Worm (Caenorhabditis elegans): ENCODE measurements around the gene tag-180.

tag-180 gene

ce11 chrII:11293433-11293832 lies 35.8 kb downstream of the tag-180 start, which contains the start of gene C47G2.4 (continued):
- TF ChIP-seq pqm-1 (tag; optimal IDR thresholded peaks at IDR 0.05) (no peak), rnt-1 (tag; optimal IDR thresholded peaks at IDR 0.05) (peak; percentile 83), nhr-84 (tag; optimal IDR thresholded peaks at IDR 0.05) (no peak), snpc-4 (tag; optimal IDR thresholded peaks at IDR 0.05) (peak; percentile 24), ztf-4 (tag; optimal IDR thresholded peaks at IDR 0.05) (no peak), unc-98 (GFP tag; IDR thresholded peaks at IDR 0.05) (peak; percentile 18; the same call in 1 of the 2 replicates), fkh-10 (GFP tag; optimal IDR thresholded peaks at IDR 0.05) (no peak), elt-3 (tag; optimal IDR thresholded peaks at IDR 0.05) (peak in 1 of 6 experiments; percentile 20), nhr-19 (GFP tag; conservative IDR thresholded peaks at IDR 0.05) (peak; percentile 60), Y116A8C.19 (tag; optimal IDR thresholded peaks at IDR 0.05; ENCODE audit: borderline replicate concordance) (no peak), unc-130 (tag; optimal IDR thresholded peaks at IDR 0.05) (peak; percentile 20), nhr-76 (tag; optimal IDR thresholded peaks at IDR 0.05) (no peak), sup-37 (GFP tag; optimal IDR thresholded peaks at IDR 0.05) (no peak), nhr-77 (tag; optimal IDR thresholded peaks at IDR 0.05) (no peak), C34B4.2 (tag; optimal IDR thresholded peaks at IDR 0.05) (no peak), tlp-1 (tag; optimal IDR thresholded peaks at IDR 0.05) (no peak), C04F5.9 (tag; optimal IDR thresholded peaks at IDR 0.05) (peak; percentile 32), lin-15B (tag; optimal IDR thresholded peaks at IDR 0.05) (peak; percentile 58), grh-1 (GFP tag; IDR thresholded peaks at IDR 0.05) (no peak), ets-5 (GFP tag; IDR thresholded peaks at IDR 0.05) (no peak), efl-3 (GFP tag; optimal IDR thresholded peaks at IDR 0.05) (no peak), unc-30 (tag; optimal IDR thresholded peaks at IDR 0.05) (no peak), dpl-1 (GFP tag; optimal IDR thresholded peaks at IDR 0.05) (peak; percentile 64 to 77 (median 71)), hlh-17 (GFP tag; optimal IDR thresholded peaks at IDR 0.05; ENCODE audit: borderline replicate concordance) (no peak), xbp-1 (tag; optimal IDR thresholded peaks at IDR 0.05) (peak; percentile 64), zag-1 (tag; optimal IDR thresholded peaks at IDR 0.05) (no peak), ceh-90 (tag; optimal IDR thresholded peaks at IDR 0.05) (no peak), nhr-71 (tag; optimal IDR thresholded peaks at IDR 0.05) (peak; percentile 81), fkh-4 (tag; optimal IDR thresholded peaks at IDR 0.05; ENCODE audit: borderline replicate concordance) (no peak), mef-2 (tag; optimal IDR thresholded peaks at IDR 0.05) (no peak), ces-1 (GFP tag; optimal IDR thresholded peaks at IDR 0.05) (no peak), nhr-85 (tag) (peak; percentile 76), lsy-2 (tag; optimal IDR thresholded peaks at IDR 0.05) (peak; percentile 77 to 78), jun-1 (tag; optimal IDR thresholded peaks at IDR 0.05) (peak; percentile 4), isw-1 (GFP tag; IDR thresholded peaks at IDR 0.05) (peak; percentile 55), hlh-4 (tag; optimal IDR thresholded peaks at IDR 0.05) (no peak), nhr-237 (tag; optimal IDR thresholded peaks at IDR 0.05) (no peak), fos-1 (tag; optimal IDR thresholded peaks at IDR 0.05) (peak; percentile 12), tbx-2 (tag; optimal IDR thresholded peaks at IDR 0.05) (peak; percentile 55), unc-62 (GFP tag; optimal IDR thresholded peaks at IDR 0.05) (no peak), vab-15 (tag; optimal IDR thresholded peaks at IDR 0.05) (no peak), alr-1 (tag; optimal IDR thresholded peaks at IDR 0.05; ENCODE audit: borderline replicate concordance) (no peak)

- TF ChIP-seq pax-3 (tag; optimal IDR thresholded peaks at IDR 0.05) (no peak), ceh-88 (GFP tag; IDR thresholded peaks at IDR 0.05) (no peak), lin-15B (tag; optimal IDR thresholded peaks at IDR 0.05) (no peak), mdl-1 (tag; optimal IDR thresholded peaks at IDR 0.05) (no peak), egl-27 (tag; optimal IDR thresholded peaks at IDR 0.05) (no peak), vab-15 (tag; optimal IDR thresholded peaks at IDR 0.05) (no peak), hlh-17 (GFP tag; optimal IDR thresholded peaks at IDR 0.05; ENCODE audit: borderline replicate concordance) (no peak), unc-130 (tag; optimal IDR thresholded peaks at IDR 0.05) (peak; percentile 87), ceh-90 (tag; optimal IDR thresholded peaks at IDR 0.05) (peak; percentile 75), unc-86 (tag; optimal IDR thresholded peaks at IDR 0.05) (no peak), nhr-85 (tag) (peak; percentile 75), nhr-28 (tag; optimal IDR thresholded peaks at IDR 0.05) (peak; percentile 7), mef-2 (tag; optimal IDR thresholded peaks at IDR 0.05) (no peak), unc-30 (tag; optimal IDR thresholded peaks at IDR 0.05) (no peak), ets-5 (GFP tag; IDR thresholded peaks at IDR 0.05) (no peak), blmp-1 (tag; optimal IDR thresholded peaks at IDR 0.05) (peak; percentile 7), unc-62 (GFP tag; optimal IDR thresholded peaks at IDR 0.05) (no peak), isw-1 (GFP tag; IDR thresholded peaks at IDR 0.05) (no peak), elt-2 (tag; optimal IDR thresholded peaks at IDR 0.05) (peak; percentile 26), aly-2 (tag; optimal IDR thresholded peaks at IDR 0.05) (no peak), dpl-1 (GFP tag; optimal IDR thresholded peaks at IDR 0.05) (peak; percentile 73 to 86 (median 85)), aha-1 (tag; optimal IDR thresholded peaks at IDR 0.05) (no peak)
These were observed 39.0 kb downstream of the tag-180 start, which contains the start of gene C47G2.3 for ce11 chrII:11290109-11290784. TSS of gene C47G2.3 (minus strand) at chrII:11290159.

Measured in whole organism, L1 larva.